Worm (Caenorhabditis elegans): ENCODE measurements around the gene unc-44.

The unc-44 gene

ce11 chrIV:5977276-5977675 is 1.9 kb downstream of the unc-44 start:
- TF ChIP-seq sem-2 (GFP tag; optimal IDR thresholded peaks at IDR 0.05) = no peak
- no peak for TF ChIP-seq nhr-12 (tag; optimal IDR thresholded peaks at IDR 0.05)
- no peak for TF ChIP-seq hlh-1 (tag; optimal IDR thresholded peaks at IDR 0.05)
- peak; percentile 4 for TF ChIP-seq lin-32 (GFP tag; optimal IDR thresholded peaks at IDR 0.05)
- peak; percentile 92 for TF ChIP-seq ces-1 (GFP tag; optimal IDR thresholded peaks at IDR 0.05)
- no peak for TF ChIP-seq elt-3 (tag; optimal IDR thresholded peaks at IDR 0.05)

- no peak for TF ChIP-seq nhr-28 (tag; optimal IDR thresholded peaks at IDR 0.05)
- TF ChIP-seq nhr-2 (tag; optimal IDR thresholded peaks at IDR 0.05) = no peak
- no peak for TF ChIP-seq blmp-1 (tag; optimal IDR thresholded peaks at IDR 0.05)
- TF ChIP-seq unc-39 (tag; optimal IDR thresholded peaks at IDR 0.05) = no peak
- no peak for TF ChIP-seq elt-1 (tag; optimal IDR thresholded peaks at IDR 0.05; ENCODE audit: borderline replicate concordance, insufficient read depth)
- TF ChIP-seq mep-1 (tag; optimal IDR thresholded peaks at IDR 0.05) = no peak
- TF ChIP-seq mls-2 (tag; optimal IDR thresholded peaks at IDR 0.05) = no peak
- TF ChIP-seq ceh-43 (GFP tag; optimal IDR thresholded peaks at IDR 0.05) = no peak
- TF ChIP-seq flh-1 (GFP tag; optimal IDR thresholded peaks at IDR 0.05) = no peak
- TF ChIP-seq tbx-8 (GFP tag; optimal IDR thresholded peaks at IDR 0.05) = no peak
- TF ChIP-seq unc-62 (GFP tag; optimal IDR thresholded peaks at IDR 0.05) = no peak
- TF ChIP-seq ceh-83 (GFP tag; optimal IDR thresholded peaks at IDR 0.05) = no peak
- no peak for TF ChIP-seq elt-3 (tag; optimal IDR thresholded peaks at IDR 0.05)
- no peak for TF ChIP-seq hlh-1 (tag; optimal IDR thresholded peaks at IDR 0.05)
- TF ChIP-seq ces-1 (GFP tag; optimal IDR thresholded peaks at IDR 0.05) = no peak
- no peak for TF ChIP-seq cnd-1 (tag; optimal IDR thresholded peaks at IDR 0.05)
- TF ChIP-seq ztf-11 (tag; optimal IDR thresholded peaks at IDR 0.05) = no peak
- TF ChIP-seq nhr-12 (tag; optimal IDR thresholded peaks at IDR 0.05) = no peak
- TF ChIP-seq unc-120 (tag; optimal IDR thresholded peaks at IDR 0.05; ENCODE audit: poor library complexity, severe bottlenecking) = no peak
- no peak for TF ChIP-seq ham-2 (GFP tag; optimal IDR thresholded peaks at IDR 0.05)
Observed at ce11 chrIV:5979818-5980217, 4.5 kb downstream of the unc-44 start.

DNA sequence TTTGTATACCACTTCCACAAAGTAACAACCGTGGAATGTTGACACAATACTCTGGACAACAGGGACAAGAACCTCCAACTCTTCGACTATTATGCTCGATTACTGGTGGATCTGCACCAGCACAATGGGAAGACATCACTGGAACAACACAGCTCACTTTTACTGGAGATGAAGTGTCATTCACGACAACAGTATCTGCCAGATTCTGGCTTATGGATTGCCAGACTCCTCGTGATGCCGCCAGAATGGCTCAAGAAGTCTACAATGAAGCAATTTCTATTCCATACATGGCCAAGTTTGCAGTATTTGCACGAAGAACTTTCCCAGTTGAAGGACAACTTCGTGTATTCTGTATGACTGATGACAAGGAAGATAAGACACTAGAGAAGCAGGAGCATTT is 7.8 kb downstream of the unc-44 start:
- no peak for TF ChIP-seq nhr-12 (tag; optimal IDR thresholded peaks at IDR 0.05)
- TF ChIP-seq flh-1 (GFP tag; optimal IDR thresholded peaks at IDR 0.05) = no peak
- no peak for TF ChIP-seq mls-2 (tag; optimal IDR thresholded peaks at IDR 0.05)
- TF ChIP-seq elt-3 (tag; optimal IDR thresholded peaks at IDR 0.05) = no peak
- no peak for TF ChIP-seq lin-32 (GFP tag; optimal IDR thresholded peaks at IDR 0.05)
- TF ChIP-seq ztf-11 (tag; optimal IDR thresholded peaks at IDR 0.05) = no peak
- no peak for TF ChIP-seq unc-39 (tag; optimal IDR thresholded peaks at IDR 0.05)
- TF ChIP-seq mep-1 (tag; optimal IDR thresholded peaks at IDR 0.05) = no peak
- TF ChIP-seq nhr-28 (tag; optimal IDR thresholded peaks at IDR 0.05) = no peak
- no peak for TF ChIP-seq drap-1 (GFP tag; optimal IDR thresholded peaks at IDR 0.05)
- TF ChIP-seq ceh-39 (tag; optimal IDR thresholded peaks at IDR 0.05) = no peak
- TF ChIP-seq ceh-83 (GFP tag; optimal IDR thresholded peaks at IDR 0.05) = no peak
- no peak for TF ChIP-seq zip-8 (tag; optimal IDR thresholded peaks at IDR 0.05)
- no peak for TF ChIP-seq hlh-1 (tag; optimal IDR thresholded peaks at IDR 0.05)
- no peak for TF ChIP-seq elt-1 (tag; optimal IDR thresholded peaks at IDR 0.05; ENCODE audit: borderline replicate concordance, insufficient read depth)
- TF ChIP-seq lsy-2 (tag; optimal IDR thresholded peaks at IDR 0.05) = no peak
- no peak for TF ChIP-seq tbx-8 (GFP tag; optimal IDR thresholded peaks at IDR 0.05)
- no peak for TF ChIP-seq cnd-1 (tag; optimal IDR thresholded peaks at IDR 0.05)

ce11 chrIV:5985422-5985821 is 10.1 kb downstream of the unc-44 start:
- no peak for TF ChIP-seq elt-1 (tag; optimal IDR thresholded peaks at IDR 0.05; ENCODE audit: borderline replicate concordance, insufficient read depth)
- TF ChIP-seq ces-1 (GFP tag; optimal IDR thresholded peaks at IDR 0.05) = no peak
- peak; percentile 8 for TF ChIP-seq hlh-1 (tag; optimal IDR thresholded peaks at IDR 0.05)

- TF ChIP-seq drap-1 (GFP tag; optimal IDR thresholded peaks at IDR 0.05) (no peak), ham-2 (GFP tag; optimal IDR thresholded peaks at IDR 0.05) (no peak), unc-120 (tag; optimal IDR thresholded peaks at IDR 0.05; ENCODE audit: poor library complexity, severe bottlenecking) (no peak), hlh-1 (tag; optimal IDR thresholded peaks at IDR 0.05) (no peak), ceh-83 (GFP tag; optimal IDR thresholded peaks at IDR 0.05) (no peak), ces-1 (GFP tag; optimal IDR thresholded peaks at IDR 0.05) (no peak), ceh-43 (GFP tag; optimal IDR thresholded peaks at IDR 0.05) (no peak), M03D4.4 (tag; optimal IDR thresholded peaks at IDR 0.05) (no peak), flh-1 (GFP tag; optimal IDR thresholded peaks at IDR 0.05) (no peak), lsy-2 (tag; optimal IDR thresholded peaks at IDR 0.05) (no peak), nhr-2 (tag; optimal IDR thresholded peaks at IDR 0.05) (no peak), nhr-28 (tag; optimal IDR thresholded peaks at IDR 0.05) (no peak), unc-62 (GFP tag; optimal IDR thresholded peaks at IDR 0.05) (no peak), nhr-12 (tag; optimal IDR thresholded peaks at IDR 0.05) (no peak), nhr-76 (tag; optimal IDR thresholded peaks at IDR 0.05) (no peak)
Observed at ce11 chrIV:5985823-5986222, 10.5 kb downstream of the unc-44 start.

Measured in whole organism, mixed stage, embryonic.